Worm (Caenorhabditis elegans) whole organism, young adult: ENCODE measurements around the gene T01B7.9.

Source experiments
- B0035.1 ChIP-seq: sonication (generic microtip); optimal IDR thresholded peaks from 2 replicates; lab custom pipeline; 2016; ENCODE audit warnings: missing genetic modification characterization, mild to moderate bottlenecking, missing compliant biosample characterization, missing genotype, missing genetic modification reagents
- B0261.1 ChIP-seq: sonication (generic microtip); optimal IDR thresholded peaks from 2 replicates; lab custom pipeline; 2016; ENCODE audit warnings: mild to moderate bottlenecking, missing genetic modification characterization, moderate library complexity, missing compliant biosample characterization
- C06A6.2 ChIP-seq: fragments of 200-800 bp; sonication (Bioruptor generic); conservative IDR thresholded peaks from 2 replicates; pipeline ENCODE4 v1.3.6; 2022; ENCODE audit warnings: missing genetic modification characterization, missing compliant biosample characterization
- F23B12.7 ChIP-seq: sonication (generic microtip); optimal IDR thresholded peaks from 2 replicates; lab custom pipeline; 2017; ENCODE audit warnings: missing genetic modification characterization, mild to moderate bottlenecking, missing compliant biosample characterization, antibody characterized with exemption, moderate library complexity; ENCODE audit not compliant: insufficient read depth
- F37B4.10 ChIP-seq: fragments of 200-800 bp; sonication (Bioruptor generic); IDR thresholded peaks from 2 replicates; pipeline ENCODE4 v1.3.6; 2022; ENCODE audit warnings: missing genetic modification characterization, missing compliant biosample characterization
- F49E8.2 ChIP-seq: sonication (generic microtip); optimal IDR thresholded peaks from 3 replicates; lab custom pipeline; 2017; ENCODE audit warnings: missing genetic modification characterization, mild to moderate bottlenecking, missing compliant biosample characterization, antibody characterized with exemption, moderate library complexity; ENCODE audit not compliant: insufficient read depth
- F55B11.4 ChIP-seq: sonication (generic microtip); optimal IDR thresholded peaks from 2 replicates; lab custom pipeline; 2016; ENCODE audit warnings: missing compliant biosample characterization, missing genetic modification characterization, borderline replicate concordance; ENCODE audit not compliant: insufficient read depth
- F57A8.1 ChIP-seq: fragments of 200-800 bp; sonication (Bioruptor generic); optimal IDR thresholded peaks from 2 replicates; lab custom pipeline; 2018; ENCODE audit warnings: mild to moderate bottlenecking, missing genetic modification characterization, moderate library complexity, missing compliant biosample characterization
- F57C9.4 ChIP-seq: sonication (generic microtip); optimal IDR thresholded peaks from 2 replicates; lab custom pipeline; 2017; ENCODE audit warnings: mild to moderate bottlenecking, missing genetic modification characterization, missing compliant biosample characterization
- Y53G8AR.9 ChIP-seq: fragments of 200-800 bp; sonication (Bioruptor generic); conservative IDR thresholded peaks from 2 replicates; pipeline ENCODE4 v1.3.6; 2022; ENCODE audit warnings: missing genetic modification reagents, missing genetic modification characterization, missing compliant biosample characterization
- Y67H2A.10 ChIP-seq: fragments of 200-800 bp; sonication (Bioruptor generic); conservative IDR thresholded peaks from 2 replicates; pipeline ENCODE4 v1.3.6; 2022; ENCODE audit warnings: missing genetic modification reagents, missing genetic modification characterization, missing compliant biosample characterization
- Y95B8A.8 ChIP-seq: fragments of 200-800 bp; sonication (Bioruptor generic); IDR thresholded peaks from 2 replicates; pipeline ENCODE4 v1.3.6; 2022; ENCODE audit warnings: missing genetic modification reagents, missing genetic modification characterization, missing compliant biosample characterization
- ceh-100 ChIP-seq: fragments of 200-800 bp; sonication (Bioruptor generic); IDR thresholded peaks from 2 replicates; pipeline ENCODE4 v1.3.6; 2022; ENCODE audit warnings: missing genetic modification reagents, missing genetic modification characterization, missing compliant biosample characterization
- dpl-1 ChIP-seq: fragments of 150-350 bp; optimal IDR thresholded peaks from 2 replicates; lab custom pipeline; 2014; ENCODE audit warnings: missing biosample characterization, missing genetic modification reagents, missing genetic modification characterization
- egrh-3 ChIP-seq: fragments of 200-800 bp; sonication (Bioruptor generic); IDR thresholded peaks from 2 replicates; pipeline ENCODE4 v1.3.6; 2022; ENCODE audit warnings: missing genetic modification reagents, missing genetic modification characterization, missing compliant biosample characterization
- ekl-4 ChIP-seq: fragments of 200-800 bp; sonication (Bioruptor generic); IDR thresholded peaks from 2 replicates; pipeline ENCODE4 v1.3.6; 2022; ENCODE audit warnings: missing genetic modification reagents, missing genetic modification characterization, missing compliant biosample characterization
- ets-4 ChIP-seq: fragments of 200-800 bp; sonication (Bioruptor generic); optimal IDR thresholded peaks from 2 replicates; lab custom pipeline; 2018; ENCODE audit warnings: mild to moderate bottlenecking, missing genetic modification characterization, missing compliant biosample characterization
- fkh-3 ChIP-seq: sonication (generic microtip); optimal IDR thresholded peaks from 2 replicates; lab custom pipeline; 2016; ENCODE audit warnings: mild to moderate bottlenecking, missing genetic modification characterization, missing compliant biosample characterization
- let-607 ChIP-seq, 2 experiments: fragments of 200-800 bp in 1 of 2; sonication (Bioruptor generic) in 1 of 2; sonication (generic microtip) in 1 of 2; optimal IDR thresholded peaks; 2 replicates each; lab custom pipeline; 2016 to 2018; ENCODE audit warnings: mild to moderate bottlenecking in 2 of 2, missing compliant biosample characterization in 2 of 2, missing genetic modification characterization in 2 of 2, moderate library complexity in 2 of 2, missing genotype in 1 of 2
- lir-1 ChIP-seq: fragments of 200-800 bp; sonication (Bioruptor generic); conservative IDR thresholded peaks from 2 replicates; pipeline ENCODE4 v1.3.6; 2022; ENCODE audit warnings: missing genetic modification reagents, missing genetic modification characterization, missing compliant biosample characterization
- madf-10 ChIP-seq: sonication (generic microtip); optimal IDR thresholded peaks from 2 replicates; lab custom pipeline; 2016; ENCODE audit warnings: mild to moderate bottlenecking, missing genetic modification characterization, missing compliant biosample characterization
- madf-8 ChIP-seq: fragments of 200-800 bp; sonication (Bioruptor generic); conservative IDR thresholded peaks from 2 replicates; pipeline ENCODE4 v1.3.6; 2022; ENCODE audit warnings: missing genetic modification reagents, missing genetic modification characterization, missing compliant biosample characterization
- nhr-80 ChIP-seq: sonication (generic microtip); optimal IDR thresholded peaks from 2 replicates; lab custom pipeline; 2016; ENCODE audit warnings: missing genetic modification characterization, missing compliant biosample characterization
- rpc-1 ChIP-seq, 2 experiments: fragments of 150-350 bp in 1 of 2; sonication (generic microtip) in 1 of 2; optimal IDR thresholded peaks; 2 replicates each; lab custom pipeline; 2014 to 2018; ENCODE audit warnings: missing biosample characterization in 1 of 2, missing genetic modification characterization in 1 of 2, missing genetic modification reagents in 1 of 2, missing genotype in 1 of 2
- somi-1 ChIP-seq: fragments of 200-800 bp; sonication (Bioruptor generic); optimal IDR thresholded peaks from 2 replicates; lab custom pipeline; 2018; ENCODE audit warnings: mild to moderate bottlenecking, missing genetic modification characterization, missing compliant biosample characterization
- ztf-28 ChIP-seq: fragments of 200-800 bp; sonication (Bioruptor generic); IDR thresholded peaks from 2 replicates; pipeline ENCODE4 v1.3.6; 2022; ENCODE audit warnings: missing genetic modification reagents, missing genetic modification characterization, missing compliant biosample characterization

The T01B7.9 gene

DNA sequence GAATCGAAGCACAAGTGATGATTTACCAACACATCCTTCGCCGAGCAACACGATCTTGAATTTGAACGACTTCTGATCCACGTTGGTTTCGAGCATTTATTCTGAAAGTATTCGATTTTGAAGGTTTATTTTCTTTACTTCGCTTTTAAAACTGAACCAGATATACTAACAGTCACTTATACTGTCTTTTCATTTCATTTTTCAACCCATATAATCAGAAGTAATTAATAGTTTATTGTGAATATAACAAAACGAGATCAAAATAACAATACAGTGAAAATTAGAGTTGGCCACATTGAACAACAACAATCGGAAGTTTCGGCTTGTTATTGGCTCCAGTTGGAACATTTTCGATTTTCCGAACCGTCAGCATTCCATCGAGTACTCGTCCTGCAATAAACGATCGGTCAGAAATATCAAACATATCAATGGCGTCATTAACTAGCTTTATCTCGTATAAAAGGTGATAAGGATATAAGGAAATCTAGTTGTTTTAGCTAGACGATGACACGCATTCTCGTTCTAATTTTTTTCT lies 11.6 kb downstream of the T01B7.9 start, which contains the start of the genes rab-21 and T01B7.13:
TSS of gene rab-21 (minus strand) at position 101 of the 535 bp plus-strand sequence.
TSS of gene T01B7.13 (plus strand) at position 485 of the 535 bp plus-strand sequence.
- no peak for TF ChIP-seq rpc-1 (optimal IDR thresholded peaks at IDR 0.05; lab: Kevin White, UChicago)
- TF ChIP-seq rpc-1 (tag; optimal IDR thresholded peaks at IDR 0.05; lab: Kevin White, UChicago), result no peak
- TF ChIP-seq, all 124 proteins: peak for 0

DNA sequence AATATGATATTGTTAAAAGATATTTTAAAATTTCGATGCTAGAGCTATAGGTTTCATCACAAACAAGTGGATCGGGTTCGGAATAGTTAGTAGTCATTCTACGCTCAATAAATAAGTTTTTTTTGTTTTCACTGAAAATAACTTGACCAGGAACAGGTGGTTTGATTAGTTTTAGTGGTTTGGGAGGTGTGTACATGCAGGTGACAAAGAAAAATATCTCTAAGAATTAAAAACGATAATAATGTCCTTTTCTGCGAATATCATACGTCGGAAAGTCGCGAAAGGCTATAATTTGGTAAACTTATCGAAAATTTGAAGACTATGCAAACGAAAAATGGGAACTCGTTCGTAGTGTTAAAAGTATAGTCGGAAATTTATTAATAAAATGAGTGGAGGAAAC lies 16.3 kb downstream of the T01B7.9 start, which contains the start of gene srg-15:
TSS of gene srg-15 (minus strand) at position 101 of the 400 bp plus-strand sequence.
- no peak for TF ChIP-seq Y53G8AR.9 (GFP tag; lab: Robert Waterston, UW)
- no peak for TF ChIP-seq F57A8.1
- no peak for TF ChIP-seq ekl-4
- no peak for TF ChIP-seq lir-1
- no peak for TF ChIP-seq rpc-1 (optimal IDR thresholded peaks at IDR 0.05; lab: Kevin White, UChicago)
- no peak for TF ChIP-seq rpc-1 (tag; optimal IDR thresholded peaks at IDR 0.05; lab: Kevin White, UChicago)
- no peak for TF ChIP-seq F55B11.4
- no peak for TF ChIP-seq fkh-3 (tag; lab: Kevin White, UChicago)
- TF ChIP-seq egrh-3, result no peak
- no peak for TF ChIP-seq madf-10 (tag; lab: Kevin White, UChicago)
- TF ChIP-seq F57C9.4 (tag; lab: Kevin White, UChicago), result no peak

DNA sequence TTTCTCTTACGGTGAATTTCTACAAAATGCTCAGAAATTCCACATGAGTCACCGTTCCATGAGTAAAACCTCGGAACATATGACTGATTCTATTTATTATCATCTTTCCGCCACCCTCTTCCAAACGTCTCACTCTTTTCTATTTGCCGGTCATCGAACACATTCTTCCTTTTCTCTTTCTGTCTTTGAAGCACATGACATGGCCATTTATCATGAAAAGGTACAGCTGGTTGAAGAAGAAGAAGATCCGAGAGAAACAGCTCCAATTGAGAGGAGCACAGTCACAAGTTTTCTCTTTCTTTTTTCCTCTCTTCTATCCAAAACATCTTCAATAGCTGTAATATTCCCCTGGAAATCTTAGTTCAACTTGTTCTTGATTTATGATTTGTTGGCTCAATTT lies 19.6 kb downstream of the T01B7.9 start, which contains the start of gene cup-16:
TSS of gene cup-16 (plus strand) at position 132 of the 400 bp plus-strand sequence.
- no peak for TF ChIP-seq B0261.1 (tag; lab: Kevin White, UChicago)
- TF ChIP-seq somi-1 (GFP tag; lab: Kevin White, UChicago), result peak; percentile 49

DNA sequence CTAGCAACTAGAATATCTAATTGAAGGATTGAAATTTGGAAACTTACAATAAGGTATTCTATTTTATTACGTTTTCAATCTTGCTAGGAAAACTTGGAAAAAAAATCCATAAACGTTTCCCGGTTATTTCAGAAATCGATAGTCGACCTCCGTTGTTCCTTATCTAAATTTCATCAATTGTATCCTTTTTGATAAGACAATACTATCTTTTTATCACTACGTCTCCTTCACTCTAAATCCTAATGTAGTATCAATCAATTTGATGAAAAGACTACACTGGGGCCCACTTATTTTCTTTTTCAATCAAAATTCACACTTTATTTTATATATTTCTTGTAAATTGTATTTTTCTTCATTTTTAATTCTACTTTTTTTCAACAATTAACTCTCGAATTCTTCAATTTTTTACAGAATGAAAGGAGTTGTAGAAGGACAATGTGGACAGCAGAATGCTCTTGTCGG lies 22.2 kb downstream of the T01B7.9 start, which contains the start of gene prx-5:
TSS of gene prx-5 (plus strand) at position 412 of the 462 bp plus-strand sequence.
- no peak for TF ChIP-seq ztf-28 (GFP tag; lab: Robert Waterston, UW)
- TF ChIP-seq egrh-3, result no peak
- TF ChIP-seq ceh-100 (GFP tag; lab: Robert Waterston, UW), result no peak
- TF ChIP-seq nhr-80 (tag; lab: Kevin White, UChicago), result peak; percentile 16
- no peak for TF ChIP-seq F23B12.7 (tag; lab: Kevin White, UChicago)
- TF ChIP-seq Y67H2A.10 (GFP tag; lab: Robert Waterston, UW), result no peak
- TF ChIP-seq B0035.1, result no peak
- no peak for TF ChIP-seq dpl-1
- TF ChIP-seq, all 124 proteins: peak for 1

DNA sequence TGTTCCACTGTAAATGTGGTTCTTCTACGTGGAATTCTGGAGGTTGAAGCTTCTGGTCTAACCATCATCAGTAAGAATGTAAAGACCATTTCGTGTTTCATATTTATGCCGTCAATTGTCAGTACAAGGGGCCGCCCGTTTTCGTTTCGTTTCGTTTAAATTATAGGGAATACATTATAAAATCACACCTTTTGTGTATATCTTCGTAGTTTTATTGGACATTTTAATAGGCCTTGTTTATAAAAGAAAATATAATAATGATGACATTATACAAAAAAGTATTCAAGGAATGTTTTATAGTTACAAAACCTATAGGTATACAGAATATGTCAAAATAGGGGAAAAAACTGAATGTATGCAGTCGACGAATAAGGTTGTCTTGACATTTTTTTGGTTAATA lies 22.9 kb downstream of the T01B7.9 start, which contains the start of gene ceh-7:
TSS of gene ceh-7 (minus strand) at position 101 of the 400 bp plus-strand sequence.
- TF ChIP-seq let-607 (tag; optimal IDR thresholded peaks at IDR 0.05; lab: Kevin White, UChicago) (no peak), C06A6.2 (GFP tag; lab: Robert Waterston, UW) (no peak), F49E8.2 (tag; lab: Kevin White, UChicago) (no peak)

DNA sequence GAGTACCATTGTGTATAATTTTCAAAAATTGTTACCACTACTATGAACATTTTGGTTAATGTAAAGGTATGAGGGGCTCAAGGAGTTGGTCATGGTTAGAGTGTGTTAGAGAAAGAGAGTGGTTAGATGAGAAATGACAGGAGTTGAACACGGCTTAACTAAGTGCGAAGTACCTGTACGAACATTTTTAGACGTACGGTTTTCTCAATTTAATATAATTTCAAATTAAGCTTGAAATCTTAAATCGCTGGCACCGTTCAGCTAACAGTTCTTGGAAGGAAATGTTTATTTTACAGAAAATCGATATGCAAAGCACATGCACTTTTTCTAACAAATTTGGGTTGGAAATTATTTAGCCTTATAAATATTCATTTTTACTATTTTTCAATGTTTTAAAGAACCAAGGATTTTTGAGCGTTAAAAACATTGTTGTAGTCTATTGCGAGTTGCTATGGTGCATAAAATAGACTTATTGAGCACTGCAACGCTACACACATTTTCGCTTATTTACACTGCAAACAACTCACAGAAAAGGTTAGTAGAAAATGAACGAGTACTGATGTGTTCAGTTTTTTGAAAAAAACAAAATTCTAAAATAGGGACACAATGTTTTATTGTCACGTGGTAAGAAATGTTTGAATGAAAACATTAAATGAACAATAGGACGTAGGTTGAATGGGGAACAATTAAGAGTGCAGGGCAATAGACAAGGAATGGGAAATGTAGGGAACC lies 24.8 kb downstream of the T01B7.9 start, which contains the start of gene sphk-1:
TSS of gene sphk-1 (minus strand) at position 51 of the 732 bp plus-strand sequence.
- TF ChIP-seq ets-4 (no peak), Y95B8A.8 (GFP tag; lab: Robert Waterston, UW) (no peak), F37B4.10 (GFP tag; lab: Robert Waterston, UW) (no peak), madf-8 (GFP tag; lab: Robert Waterston, UW) (no peak), ceh-100 (GFP tag; lab: Robert Waterston, UW) (no peak)
